Worm (Caenorhabditis elegans) whole organism, mixed stage, embryonic: ENCODE results near the gene hot-3.

ENCODE experiments used
- M03D4.4 ChIP-seq: sonication (generic microtip); optimal IDR thresholded peaks from 2 replicates; lab custom pipeline; 2017; ENCODE audit warnings: mild to moderate bottlenecking, missing genetic modification characterization, missing compliant biosample characterization
- bed-3 ChIP-seq: fragments of 200-800 bp; sonication (Bioruptor generic); optimal IDR thresholded peaks from 3 replicates; lab custom pipeline; 2018; ENCODE audit warnings: mild to moderate bottlenecking, missing genetic modification characterization, moderate library complexity, missing compliant biosample characterization
- ceh-39 ChIP-seq: fragments of 150-350 bp; optimal IDR thresholded peaks from 2 replicates; lab custom pipeline; 2014; ENCODE audit warnings: missing biosample characterization, missing genetic modification characterization
- ceh-43 ChIP-seq: fragments of 200-800 bp; sonication (Bioruptor generic); optimal IDR thresholded peaks from 2 replicates; lab custom pipeline; 2018; ENCODE audit warnings: mild to moderate bottlenecking, missing genetic modification characterization, moderate library complexity, missing compliant biosample characterization
- ceh-83 ChIP-seq: fragments of 200-800 bp; sonication (Bioruptor generic); optimal IDR thresholded peaks from 2 replicates; lab custom pipeline; 2018; ENCODE audit warnings: mild to moderate bottlenecking, missing genetic modification characterization, missing compliant biosample characterization
- ces-1 ChIP-seq: fragments of 150-350 bp; optimal IDR thresholded peaks from 2 replicates; lab custom pipeline; 2014; ENCODE audit warnings: missing biosample characterization, missing genetic modification reagents, missing genetic modification characterization
- cnd-1 ChIP-seq: fragments of 200-800 bp; sonication (Bioruptor generic); optimal IDR thresholded peaks from 2 replicates; lab custom pipeline; 2018; ENCODE audit warnings: mild to moderate bottlenecking, missing genetic modification characterization, missing compliant biosample characterization
- drap-1 ChIP-seq: fragments of 200-800 bp; sonication (Bioruptor generic); optimal IDR thresholded peaks from 3 replicates; lab custom pipeline; 2018; ENCODE audit warnings: mild to moderate bottlenecking, missing genetic modification characterization, missing compliant biosample characterization
- elt-3 ChIP-seq: fragments of 150-350 bp; optimal IDR thresholded peaks from 2 replicates; lab custom pipeline; 2014; ENCODE audit warnings: missing biosample characterization, missing genetic modification characterization
- flh-1 ChIP-seq: fragments of 200-800 bp; sonication (Bioruptor generic); optimal IDR thresholded peaks from 2 replicates; lab custom pipeline; 2018; ENCODE audit warnings: mild to moderate bottlenecking, missing genetic modification characterization, moderate library complexity, missing compliant biosample characterization
- ham-2 ChIP-seq: fragments of 200-800 bp; sonication (Bioruptor generic); optimal IDR thresholded peaks from 2 replicates; lab custom pipeline; 2018; ENCODE audit warnings: mild to moderate bottlenecking, missing genetic modification characterization, missing compliant biosample characterization
- hlh-1 ChIP-seq: fragments of 150-350 bp; optimal IDR thresholded peaks from 2 replicates; lab custom pipeline; 2014; ENCODE audit warnings: missing biosample characterization, missing genetic modification reagents, missing genetic modification characterization
- lin-13 ChIP-seq: fragments of 150-350 bp; optimal IDR thresholded peaks from 2 replicates; lab custom pipeline; 2014; ENCODE audit warnings: missing biosample characterization, missing genetic modification characterization
- lin-32 ChIP-seq: fragments of 200-800 bp; sonication (Bioruptor generic); optimal IDR thresholded peaks from 2 replicates; lab custom pipeline; 2018; ENCODE audit warnings: mild to moderate bottlenecking, missing genetic modification characterization, missing compliant biosample characterization
- lsy-2 ChIP-seq: fragments of 150-350 bp; optimal IDR thresholded peaks from 2 replicates; lab custom pipeline; 2014; ENCODE audit warnings: missing biosample characterization, missing genetic modification characterization
- mab-5 ChIP-seq: fragments of 150-350 bp; optimal IDR thresholded peaks from 2 replicates; lab custom pipeline; 2014; ENCODE audit warnings: missing biosample characterization, missing genetic modification characterization
- mep-1 ChIP-seq: fragments of 150-350 bp; optimal IDR thresholded peaks from 2 replicates; lab custom pipeline; 2017; ENCODE audit warnings: missing biosample characterization, missing genetic modification reagents, missing genetic modification characterization, inconsistent platforms
- mls-2 ChIP-seq: sonication (generic microtip); optimal IDR thresholded peaks from 2 replicates; lab custom pipeline; 2016; ENCODE audit warnings: mild to moderate bottlenecking, missing genetic modification characterization, moderate library complexity, missing compliant biosample characterization
- nhr-12 ChIP-seq: fragments of 150-350 bp; optimal IDR thresholded peaks from 2 replicates; lab custom pipeline; 2014; ENCODE audit warnings: missing biosample characterization, missing genetic modification characterization
- nhr-2 ChIP-seq: fragments of 150-350 bp; optimal IDR thresholded peaks from 2 replicates; lab custom pipeline; 2014; ENCODE audit warnings: missing biosample characterization, missing genetic modification characterization
- nhr-237 ChIP-seq: fragments of 150-350 bp; optimal IDR thresholded peaks from 2 replicates; lab custom pipeline; 2014; ENCODE audit warnings: missing biosample characterization, missing genetic modification characterization
- nhr-28 ChIP-seq: fragments of 150-350 bp; optimal IDR thresholded peaks from 2 replicates; lab custom pipeline; 2014; ENCODE audit warnings: missing biosample characterization, missing genetic modification characterization
- nhr-76 ChIP-seq: sonication (generic microtip); optimal IDR thresholded peaks from 2 replicates; lab custom pipeline; 2017; ENCODE audit warnings: missing biosample characterization, missing genetic modification characterization
- pha-4 ChIP-seq: fragments of 150-350 bp; optimal IDR thresholded peaks from 2 replicates; lab custom pipeline; 2018; ENCODE audit warnings: missing biosample characterization, missing genetic modification reagents, missing genetic modification characterization
- sem-2 ChIP-seq: fragments of 200-800 bp; sonication (Bioruptor generic); optimal IDR thresholded peaks from 2 replicates; lab custom pipeline; 2018; ENCODE audit warnings: mild to moderate bottlenecking, missing genetic modification characterization, missing compliant biosample characterization
- snpc-4 ChIP-seq: fragments of 150-350 bp; optimal IDR thresholded peaks from 2 replicates; lab custom pipeline; 2014; ENCODE audit warnings: missing biosample characterization, missing genetic modification characterization
- sptf-1 ChIP-seq: sonication (generic microtip); optimal IDR thresholded peaks from 2 replicates; lab custom pipeline; 2017; ENCODE audit warnings: mild to moderate bottlenecking, missing genetic modification characterization, moderate library complexity, missing compliant biosample characterization
- tbx-8 ChIP-seq: fragments of 200-800 bp; sonication (Bioruptor generic); optimal IDR thresholded peaks from 2 replicates; lab custom pipeline; 2018; ENCODE audit warnings: mild to moderate bottlenecking, missing genetic modification characterization, moderate library complexity, missing compliant biosample characterization
- unc-39 ChIP-seq: fragments of 150-350 bp; optimal IDR thresholded peaks from 2 replicates; lab custom pipeline; 2014; ENCODE audit warnings: missing biosample characterization, missing genetic modification characterization
- ztf-11 ChIP-seq: fragments of 150-350 bp; optimal IDR thresholded peaks from 2 replicates; lab custom pipeline; 2014; ENCODE audit warnings: missing biosample characterization, missing genetic modification characterization

hot-3 gene

ce11 chrII:13945527-13945926 lies 13.7 kb upstream of the hot-3 start:
- TF ChIP-seq ceh-83 (GFP tag; lab: Kevin White, UChicago) (no peak), nhr-2 (tag; lab: Kevin White, UChicago) (no peak), bed-3 (GFP tag; lab: Kevin White, UChicago) (no peak), pha-4 (no peak), mep-1 (no peak), hlh-1 (tag; lab: Kevin White, UChicago) (no peak), lsy-2 (tag; lab: Kevin White, UChicago) (no peak), elt-3 (tag; lab: Kevin White, UChicago) (no peak)

- TF ChIP-seq nhr-2 (tag; lab: Kevin White, UChicago) (no peak), nhr-76 (tag; lab: Kevin White, UChicago) (no peak), ham-2 (GFP tag; lab: Kevin White, UChicago) (no peak), lin-32 (GFP tag; lab: Kevin White, UChicago) (no peak), mep-1 (no peak), nhr-12 (tag; lab: Kevin White, UChicago) (no peak), mab-5 (tag; lab: Kevin White, UChicago) (no peak)
Observed at ce11 chrII:13939531-13939930, 7.7 kb upstream of the hot-3 start, which contains the start of gene W07G1.1. W07G1.1 (minus strand) TSS chrII:13939631.

ce11 chrII:13938290-13938689 lies 6.4 kb upstream of the hot-3 start:
- no peak for TF ChIP-seq ham-2 (GFP tag; lab: Kevin White, UChicago)
- TF ChIP-seq flh-1 (GFP tag; lab: Kevin White, UChicago) = no peak
- no peak for TF ChIP-seq ces-1 (GFP tag; lab: Kevin White, UChicago)
- no peak for TF ChIP-seq drap-1
- TF ChIP-seq unc-39 (tag; lab: Kevin White, UChicago) = no peak
- no peak for TF ChIP-seq cnd-1
- TF ChIP-seq sptf-1 (tag; lab: Kevin White, UChicago) = no peak
- TF ChIP-seq pha-4 = no peak
- no peak for TF ChIP-seq ceh-39 (tag; lab: Kevin White, UChicago)
- TF ChIP-seq M03D4.4 (tag; lab: Kevin White, UChicago) = no peak
- no peak for TF ChIP-seq snpc-4 (tag; lab: Kevin White, UChicago)
- no peak for TF ChIP-seq nhr-28

ce11 chrII:13935907-13936306 lies 4.1 kb upstream of the hot-3 start:
- TF ChIP-seq ham-2 (GFP tag; lab: Kevin White, UChicago) = no peak
- no peak for TF ChIP-seq nhr-28
- no peak for TF ChIP-seq lin-32 (GFP tag; lab: Kevin White, UChicago)

- TF ChIP-seq unc-39 (tag; lab: Kevin White, UChicago) (no peak), ceh-43 (GFP tag; lab: Kevin White, UChicago) (no peak), mls-2 (tag; lab: Kevin White, UChicago) (peak; percentile 4)
Observed at ce11 chrII:13933534-13933933, 1.7 kb upstream of the hot-3 start.

- TF ChIP-seq unc-39 (tag; lab: Kevin White, UChicago) = no peak
- no peak for TF ChIP-seq nhr-76 (tag; lab: Kevin White, UChicago)
- no peak for TF ChIP-seq tbx-8 (GFP tag; lab: Kevin White, UChicago)
- no peak for TF ChIP-seq flh-1 (GFP tag; lab: Kevin White, UChicago)
- no peak for TF ChIP-seq ztf-11 (tag; lab: Kevin White, UChicago)
- TF ChIP-seq ceh-43 (GFP tag; lab: Kevin White, UChicago) = no peak
- no peak for TF ChIP-seq sem-2 (GFP tag; lab: Kevin White, UChicago)
- no peak for TF ChIP-seq M03D4.4 (tag; lab: Kevin White, UChicago)
- no peak for TF ChIP-seq lsy-2 (tag; lab: Kevin White, UChicago)
Observed at ce11 chrII:13924909-13925308, 6.9 kb downstream of the hot-3 start, which contains the start of gene mltn-5. mltn-5 (plus strand) TSS chrII:13925209.

ce11 chrII:13919100-13919499 lies 12.7 kb downstream of the hot-3 start:
- TF ChIP-seq cnd-1 (no peak), drap-1 (no peak), lin-13 (tag; lab: Kevin White, UChicago) (no peak), ztf-11 (tag; lab: Kevin White, UChicago) (no peak), mls-2 (tag; lab: Kevin White, UChicago) (no peak), nhr-237 (tag; lab: Kevin White, UChicago) (no peak), mab-5 (tag; lab: Kevin White, UChicago) (no peak), sem-2 (GFP tag; lab: Kevin White, UChicago) (no peak)
